Worm (Caenorhabditis elegans) whole organism, dauer: Measurements from ENCODE around the gene R102.2.

Source experiments
- unc-62 ChIP-seq: sonication (generic microtip); optimal IDR thresholded peaks from 2 replicates; lab custom pipeline; 2017; ENCODE audit warnings: missing biosample characterization, missing genetic modification reagents, missing genetic modification characterization

Gene R102.2

DNA sequence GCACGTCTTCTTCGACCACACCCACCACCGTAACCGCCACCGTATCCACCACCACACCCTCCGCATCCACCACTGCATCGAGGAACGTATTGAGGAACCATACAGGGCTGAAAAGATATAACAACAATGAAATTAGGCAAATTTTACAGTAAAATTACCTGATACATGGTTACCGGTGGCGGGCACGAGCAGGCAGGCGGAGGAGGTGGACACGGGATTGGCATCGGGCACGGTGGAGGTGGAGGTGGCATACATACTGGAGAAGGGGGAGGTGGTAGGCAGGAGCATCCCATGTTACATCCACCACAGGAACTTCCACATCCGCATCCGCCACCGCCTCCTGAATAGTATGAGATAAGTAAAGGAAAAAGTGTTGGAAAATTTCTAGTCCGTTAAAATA is 11.1 kb downstream of the R102.2 start:
- no peak for TF ChIP-seq unc-62 (GFP tag; lab: Kevin White, UChicago)

DNA sequence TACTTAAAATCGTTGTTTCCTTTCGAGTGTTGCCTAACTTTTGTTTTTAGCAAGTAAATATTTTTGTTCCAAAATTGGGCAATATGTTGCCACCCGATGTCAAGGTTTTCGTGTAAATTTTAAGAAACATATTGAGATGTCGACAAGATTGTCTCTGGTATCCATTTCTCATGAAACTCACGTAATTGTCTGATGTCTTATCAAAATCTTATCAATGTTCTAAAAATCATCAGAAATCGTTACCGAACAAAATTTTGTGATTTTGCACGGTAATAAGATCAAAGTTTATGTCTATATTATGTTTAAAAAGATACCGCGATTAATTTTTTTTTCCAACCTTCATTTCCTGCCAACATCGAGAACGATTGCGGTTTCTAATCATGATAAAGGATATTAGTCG is 11.6 kb downstream of the R102.2 start:
- no peak for TF ChIP-seq unc-62 (GFP tag; lab: Kevin White, UChicago)

DNA sequence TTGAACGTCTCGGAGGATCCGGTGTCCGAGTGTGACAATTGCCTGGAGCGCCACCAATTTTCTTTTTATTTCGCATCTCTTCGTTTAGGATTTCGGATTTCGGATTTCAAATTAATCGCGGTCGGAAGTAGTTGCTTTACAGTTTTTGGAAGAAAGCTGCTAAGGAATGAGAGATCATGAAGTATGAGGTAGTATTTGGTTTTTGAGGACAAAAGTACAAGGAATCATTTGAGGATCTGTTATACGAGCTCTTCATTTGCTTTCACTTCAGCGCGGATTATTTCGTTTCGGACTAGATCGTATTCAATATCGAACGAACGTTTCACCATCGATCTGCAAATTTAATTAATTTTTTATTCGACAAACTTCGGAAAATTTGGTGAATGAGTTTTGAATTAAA is 12.3 kb downstream of the R102.2 start, which contains the start of gene R102.11:
R102.11 (minus strand) TSS at position 101 of the 400 bp plus-strand sequence.
- no peak for TF ChIP-seq unc-62 (GFP tag; lab: Kevin White, UChicago)

DNA sequence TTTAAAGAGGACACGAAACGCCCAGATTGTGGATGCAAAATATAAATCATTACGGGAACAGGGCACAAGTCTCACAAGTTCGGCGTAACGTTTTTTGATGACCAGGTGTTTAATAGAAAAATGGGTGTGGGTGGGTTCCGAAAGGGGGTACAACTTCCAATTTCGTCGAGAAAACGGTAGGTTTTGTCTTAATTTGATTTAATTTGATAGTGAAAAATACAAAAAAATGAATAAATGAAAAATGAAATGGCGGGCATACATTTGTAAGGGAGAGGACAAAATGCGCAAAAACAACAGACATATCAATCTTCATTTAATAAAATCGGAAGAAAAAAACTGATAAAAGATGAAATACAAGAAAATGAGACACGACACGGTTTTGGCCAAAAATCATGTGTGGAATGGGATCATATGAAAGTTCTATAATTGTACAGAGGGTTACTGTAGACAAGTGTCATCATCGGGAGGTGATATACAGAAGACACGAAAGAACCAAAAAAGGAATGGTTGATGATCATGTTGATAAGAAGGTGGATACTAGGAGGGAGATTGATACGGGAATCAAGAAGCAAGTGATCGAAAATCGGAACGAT is 14.6 kb downstream of the R102.2 start:
- no peak for TF ChIP-seq unc-62 (GFP tag; lab: Kevin White, UChicago)

DNA sequence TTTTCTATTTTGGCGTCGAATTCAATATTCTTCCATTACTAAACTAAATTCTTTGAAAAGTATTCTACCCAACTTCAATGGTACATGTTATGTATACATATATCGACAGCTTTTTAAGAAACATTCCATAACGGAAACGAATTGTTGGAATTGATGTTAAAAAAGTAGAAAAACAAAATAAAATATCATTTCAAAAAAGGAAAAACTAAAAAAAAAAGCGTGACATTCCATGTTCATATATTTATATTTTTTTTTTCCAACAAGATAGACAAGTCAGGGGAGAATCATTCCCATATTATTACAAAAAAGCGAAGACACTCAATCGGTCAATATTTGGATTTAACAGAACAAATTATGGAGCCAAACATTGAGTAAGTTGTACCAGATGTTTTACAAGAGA is 17.8 kb downstream of the R102.2 start, which contains the start of gene R102.10:
R102.10 (plus strand) TSS at position 301 of the 400 bp plus-strand sequence.
- no peak for TF ChIP-seq unc-62 (GFP tag; lab: Kevin White, UChicago)

DNA sequence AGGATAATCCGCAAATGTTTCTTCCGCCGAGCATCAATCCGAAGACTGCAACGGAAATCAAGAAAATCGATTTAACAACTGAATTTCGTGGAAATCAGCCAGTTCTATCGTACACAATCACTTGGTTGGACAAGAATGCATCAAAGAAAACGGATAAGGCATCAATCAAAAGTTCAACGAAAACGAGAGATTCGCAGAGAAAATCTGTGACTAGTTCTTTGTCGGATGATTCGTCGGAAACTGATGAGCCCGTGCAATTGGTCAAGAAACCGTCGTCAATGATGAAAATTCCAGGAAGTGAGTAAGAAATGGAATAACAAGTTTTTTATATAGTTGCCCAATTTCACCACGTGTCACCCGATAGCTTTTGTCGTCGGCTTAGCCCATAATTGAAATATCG is 18.7 kb downstream of the R102.2 start, which contains the start of gene R102.6:
R102.6 (minus strand) TSS at position 101 of the 400 bp plus-strand sequence.
- no peak for TF ChIP-seq unc-62 (GFP tag; lab: Kevin White, UChicago)

DNA sequence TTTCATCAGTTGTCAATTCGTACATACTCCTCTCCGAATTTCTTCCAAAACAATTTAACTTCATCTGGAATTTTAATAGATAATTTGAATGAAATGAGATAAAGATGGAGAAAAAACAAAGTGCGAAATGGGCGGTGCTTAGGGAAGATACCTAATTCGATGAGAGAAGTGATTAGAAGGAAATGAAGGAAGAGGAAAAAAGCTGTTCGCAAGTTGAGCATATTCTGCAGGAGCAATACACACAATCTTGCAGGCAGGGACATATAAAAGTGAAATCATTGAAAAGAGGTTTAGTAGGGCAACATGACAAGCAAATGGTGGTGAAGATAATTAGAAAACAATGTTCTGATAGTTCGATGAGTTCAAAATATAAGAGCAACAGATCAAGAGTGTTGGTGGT is 24.3 kb downstream of the R102.2 start, which contains the start of gene glb-21:
glb-21 (minus strand) TSS at position 66 of the 400 bp plus-strand sequence.
- TF ChIP-seq unc-62 (GFP tag; lab: Kevin White, UChicago), result no peak

DNA sequence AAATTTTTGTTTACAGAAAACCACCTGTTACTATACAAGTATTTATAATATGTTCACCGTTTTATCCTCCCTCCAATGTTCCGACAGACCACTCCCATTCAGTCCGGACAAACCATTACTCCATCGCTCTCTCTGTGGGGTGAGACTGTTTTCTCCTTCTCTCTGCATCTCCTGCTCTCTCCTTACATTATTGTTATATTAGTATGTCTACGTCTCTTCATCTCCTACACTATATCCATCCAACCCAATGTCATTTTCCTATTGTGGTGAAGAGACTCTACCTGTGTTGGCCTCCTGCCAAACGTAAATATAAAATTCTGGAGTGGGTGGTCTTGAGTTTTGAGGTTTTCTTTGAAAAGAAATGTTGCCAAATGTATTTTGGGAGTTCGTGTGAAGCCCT is 27.2 kb downstream of the R102.2 start:
- TF ChIP-seq unc-62 (GFP tag; lab: Kevin White, UChicago), result no peak

DNA sequence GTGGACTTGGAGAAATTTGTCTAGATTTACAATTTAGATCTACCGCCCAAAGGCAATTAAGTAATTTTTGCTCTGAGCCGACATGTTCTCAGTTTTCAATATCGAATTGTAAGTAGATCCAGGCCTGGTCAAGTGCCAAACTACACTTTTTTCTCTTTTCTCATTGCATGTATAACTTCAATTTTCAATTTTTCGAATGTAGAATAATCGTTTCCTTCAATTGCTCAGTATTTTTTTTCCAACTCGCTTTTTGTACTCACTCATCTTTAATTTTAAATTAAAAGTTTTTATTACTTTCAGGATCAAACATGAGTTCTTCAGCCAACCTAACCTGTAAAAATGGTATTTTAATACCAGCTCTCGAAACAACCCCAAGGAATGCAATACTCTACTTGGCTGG is 28.9 kb downstream of the R102.2 start, which contains the start of gene ncx-3:
ncx-3 (plus strand) TSS at position 301 of the 400 bp plus-strand sequence.
- no peak for TF ChIP-seq unc-62 (GFP tag; lab: Kevin White, UChicago)

DNA sequence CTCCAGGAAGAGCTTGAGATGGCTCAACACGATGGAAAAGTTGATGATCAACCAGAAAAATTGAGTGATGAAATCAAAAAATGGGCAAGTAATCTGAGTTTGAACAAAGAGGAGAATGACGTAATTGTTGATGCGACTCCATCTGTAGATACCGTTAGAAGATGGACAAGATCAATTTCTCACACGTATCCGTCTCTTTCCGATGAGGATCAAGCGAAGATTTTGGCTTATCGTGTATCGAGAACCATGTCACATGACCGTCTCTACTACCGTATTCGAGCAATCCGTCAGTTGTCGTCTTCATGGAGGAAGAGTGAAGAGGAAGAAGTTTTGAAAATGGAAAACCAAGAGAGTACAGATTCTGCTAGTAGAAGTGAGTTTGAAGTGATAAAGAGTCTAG is 30.7 kb downstream of the R102.2 start:
- no peak for TF ChIP-seq unc-62 (GFP tag; lab: Kevin White, UChicago)

DNA sequence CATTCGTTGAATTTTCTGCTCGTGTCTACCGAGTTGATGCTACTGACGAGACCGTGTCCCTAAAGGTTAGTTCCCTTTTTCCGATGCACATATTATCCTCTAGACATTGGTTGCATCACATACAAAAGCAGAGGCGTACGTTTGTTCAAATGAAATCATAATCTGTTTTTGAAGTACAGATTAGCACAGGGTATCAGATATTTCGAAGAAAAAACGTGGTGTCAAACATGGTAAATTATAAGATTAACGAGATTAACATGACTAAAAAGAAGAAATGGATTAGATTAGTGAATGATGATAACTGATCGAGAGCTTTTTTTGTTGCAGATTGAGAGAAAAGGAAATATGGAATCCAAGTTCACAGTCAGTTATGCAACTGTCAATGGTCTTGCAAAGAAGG is 31.5 kb downstream of the R102.2 start:
- TF ChIP-seq unc-62 (GFP tag; lab: Kevin White, UChicago), result no peak

DNA sequence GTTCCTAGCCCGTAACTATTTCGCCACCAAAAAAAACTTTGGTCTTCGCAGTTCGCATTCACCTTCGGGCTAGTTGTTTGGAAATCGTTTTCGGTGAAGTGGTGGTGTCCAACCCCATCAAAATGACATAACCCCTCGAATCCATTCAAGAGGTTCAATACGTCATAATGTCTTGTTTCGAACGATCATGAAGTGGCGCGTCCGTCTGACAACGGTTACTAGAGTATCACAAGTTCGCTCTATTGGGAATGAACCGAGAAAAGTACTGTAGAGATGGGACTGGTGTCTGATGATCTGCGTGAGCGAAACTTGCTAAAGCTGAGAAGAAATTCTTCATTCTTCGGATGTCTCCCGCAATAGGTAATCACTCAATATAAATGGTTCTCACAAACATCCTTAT is 40.3 kb downstream of the R102.2 start, which contains the start of gene ZC168.2:
ZC168.2 (plus strand) TSS at position 301 of the 400 bp plus-strand sequence.
- TF ChIP-seq unc-62 (GFP tag; lab: Kevin White, UChicago), result no peak

DNA sequence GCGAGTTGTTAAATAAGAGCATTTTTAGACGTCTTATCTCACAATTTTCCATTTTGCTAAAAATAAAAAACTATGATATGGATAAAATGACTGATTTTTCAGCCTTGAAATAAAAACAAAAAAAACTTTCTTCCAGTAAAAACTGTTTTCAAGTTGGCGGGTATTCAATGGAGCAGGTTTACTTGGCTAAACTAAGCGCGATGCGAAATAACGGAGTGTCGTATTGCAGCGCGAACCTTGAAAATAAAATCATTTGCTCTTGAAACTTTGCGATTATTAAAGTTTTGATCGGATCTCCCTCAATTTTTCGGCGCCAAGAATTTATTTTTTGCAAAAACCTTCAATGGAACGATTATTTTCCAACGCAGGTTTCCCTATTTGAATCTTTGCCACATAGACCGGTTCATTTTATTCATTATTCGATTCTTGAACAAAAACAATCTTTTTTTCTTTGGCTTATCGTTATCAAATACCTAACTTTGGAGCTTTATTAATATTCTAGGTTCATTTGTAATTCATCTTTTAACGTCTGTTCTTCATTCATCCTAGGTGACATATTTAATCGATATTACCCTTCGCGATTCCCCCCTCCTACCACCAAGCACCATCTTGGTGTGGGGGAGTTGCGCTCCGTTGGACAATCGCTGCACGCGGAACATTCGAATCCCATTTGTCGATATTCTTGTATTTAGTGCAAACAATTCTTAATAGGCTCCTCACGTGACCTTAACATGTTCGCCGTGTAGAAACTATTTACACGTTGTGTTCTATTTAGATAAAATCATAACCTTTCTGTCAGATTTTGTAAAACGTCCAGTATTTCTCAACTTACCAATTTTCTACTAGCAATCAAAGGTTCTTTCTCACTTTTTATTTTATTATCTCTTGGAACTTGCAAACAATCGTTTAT is 47.4 kb downstream of the R102.2 start, which contains the start of the genes orc-5 and cyb-1:
orc-5 (minus strand) TSS at position 62 of the 910 bp plus-strand sequence.
cyb-1 (plus strand) TSS at position 690 of the 910 bp plus-strand sequence.
- no peak for TF ChIP-seq unc-62 (GFP tag; lab: Kevin White, UChicago)

DNA sequence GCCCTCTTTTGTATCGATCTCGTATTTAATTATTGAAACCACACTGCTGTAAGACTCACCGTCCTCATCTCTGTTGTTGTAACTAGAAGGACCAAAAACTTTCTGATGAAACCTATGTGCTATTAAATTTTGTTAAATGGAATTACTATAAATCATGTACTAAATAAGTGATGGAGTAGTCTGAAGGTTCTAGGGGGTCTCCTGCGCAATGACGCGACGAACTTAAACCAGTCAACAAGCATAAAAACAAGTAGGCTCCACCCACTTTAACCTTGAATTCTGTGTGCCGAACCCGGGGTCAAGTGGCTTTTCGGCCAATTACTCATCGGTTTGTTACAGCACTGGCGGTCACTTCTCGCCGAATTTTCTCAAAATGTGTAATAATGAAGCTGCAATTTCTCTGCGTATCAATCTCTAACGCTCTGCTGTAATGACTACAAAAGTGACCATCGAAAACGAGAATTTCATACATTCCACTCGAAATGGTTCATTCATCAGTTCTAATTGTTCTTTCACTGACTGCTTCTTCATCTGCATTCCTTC is 49.7 kb downstream of the R102.2 start, which contains the start of gene grl-21:
grl-21 (plus strand) TSS at position 464 of the 543 bp plus-strand sequence.
- TF ChIP-seq unc-62 (GFP tag; lab: Kevin White, UChicago), result no peak
